Worm (Caenorhabditis elegans) whole organism, L1 larva: ENCODE data around the gene F07C3.2.

Experiments
- aha-1 ChIP-seq: fragments of 150-350 bp; optimal IDR thresholded peaks from 2 replicates; lab custom pipeline; 2014; ENCODE audit warnings: missing biosample characterization, missing genetic modification characterization
- aly-2 ChIP-seq: fragments of 150-350 bp; optimal IDR thresholded peaks from 2 replicates; lab custom pipeline; 2014; ENCODE audit warnings: missing biosample characterization, missing genetic modification characterization
- blmp-1 ChIP-seq: fragments of 150-350 bp; optimal IDR thresholded peaks from 2 replicates; lab custom pipeline; 2014; ENCODE audit warnings: missing biosample characterization, missing genetic modification characterization
- ceh-63 ChIP-seq: fragments of 200-800 bp; sonication (Bioruptor generic); optimal IDR thresholded peaks from 2 replicates; lab custom pipeline; 2018; ENCODE audit warnings: mild to moderate bottlenecking, missing genetic modification characterization, missing compliant biosample characterization
- ceh-82 ChIP-seq, 3 experiments: fragments of 150-350 bp in 1 of 3; sonication (generic microtip) in 2 of 3; optimal IDR thresholded peaks; 2 replicates each; lab custom pipeline; 2014 to 2017; ENCODE audit warnings: missing biosample characterization in 3 of 3, missing genetic modification characterization in 3 of 3
- ces-1 ChIP-seq: fragments of 150-350 bp; optimal IDR thresholded peaks from 2 replicates; lab custom pipeline; 2014; ENCODE audit warnings: missing biosample characterization, missing genetic modification reagents, missing genetic modification characterization
- dpl-1 ChIP-seq, 3 experiments: fragments of 150-350 bp in 2 of 3; sonication (generic microtip) in 1 of 3; optimal IDR thresholded peaks; 2 replicates each; lab custom pipeline; 2014 to 2017; ENCODE audit warnings: missing biosample characterization in 3 of 3, missing genetic modification characterization in 3 of 3, missing genetic modification reagents in 3 of 3
- efl-1 ChIP-seq, 4 experiments: fragments of 150-350 bp; optimal IDR thresholded peaks in 3 of 4; peaks in 1 of 4; 1 replicate in 1 of 4; 2 replicates in 3 of 4; lab custom pipeline; 2014; ENCODE audit warnings: missing biosample characterization in 2 of 4, missing genetic modification characterization in 2 of 4, missing genetic modification reagents in 2 of 4
- efl-3 ChIP-seq: fragments of 200-800 bp; sonication (Bioruptor generic); optimal IDR thresholded peaks from 2 replicates; lab custom pipeline; 2018; ENCODE audit warnings: mild to moderate bottlenecking, missing genetic modification characterization, missing compliant biosample characterization
- egl-13 ChIP-seq: sonication (generic microtip); optimal IDR thresholded peaks from 2 replicates; lab custom pipeline; 2016; ENCODE audit warnings: missing genotype, missing genetic modification reagents, missing genetic modification characterization, missing compliant biosample characterization
- ets-5 ChIP-seq: fragments of 200-800 bp; sonication (Bioruptor generic); IDR thresholded peaks from 2 replicates; pipeline ENCODE4 v1.3.6; 2022; ENCODE audit warnings: missing genetic modification characterization, missing compliant biosample characterization
- hlh-4 ChIP-seq: sonication (generic microtip); optimal IDR thresholded peaks from 2 replicates; lab custom pipeline; 2016; ENCODE audit warnings: mild to moderate bottlenecking, missing genetic modification characterization, missing compliant biosample characterization
- lin-13 ChIP-seq: fragments of 150-350 bp; optimal IDR thresholded peaks from 2 replicates; lab custom pipeline; 2014; ENCODE audit warnings: missing biosample characterization, missing genetic modification reagents, missing genetic modification characterization
- lin-15B ChIP-seq: fragments of 150-350 bp; sonication (generic microtip); optimal IDR thresholded peaks from 3 replicates; lab custom pipeline; 2014; ENCODE audit warnings: missing biosample characterization, missing genetic modification characterization
- lin-35 ChIP-seq, 2 experiments: fragments of 150-350 bp; optimal IDR thresholded peaks; 2 replicates each; lab custom pipeline; 2014; ENCODE audit warnings: missing biosample characterization in 2 of 2, missing genetic modification characterization in 2 of 2, missing genetic modification reagents in 2 of 2
- lin-39 ChIP-seq: fragments of 150-350 bp; optimal IDR thresholded peaks from 2 replicates; lab custom pipeline; 2014; ENCODE audit warnings: missing biosample characterization, missing genetic modification reagents, missing genetic modification characterization
- lsy-2 ChIP-seq, 2 experiments: fragments of 150-350 bp; optimal IDR thresholded peaks; 2 replicates each; lab custom pipeline; 2014; ENCODE audit warnings: missing biosample characterization in 2 of 2, missing genetic modification characterization in 2 of 2
- mdl-1 ChIP-seq, 2 experiments: fragments of 150-350 bp; optimal IDR thresholded peaks; 2 replicates each; lab custom pipeline; 2014 to 2017; ENCODE audit warnings: missing biosample characterization in 2 of 2, missing genetic modification characterization in 2 of 2, inconsistent platforms in 1 of 2
- nhr-28 ChIP-seq: fragments of 150-350 bp; optimal IDR thresholded peaks from 2 replicates; lab custom pipeline; 2014; ENCODE audit warnings: missing biosample characterization, missing genetic modification characterization
- nhr-47 ChIP-seq: sonication (generic microtip); optimal IDR thresholded peaks from 2 replicates; lab custom pipeline; 2016; ENCODE audit warnings: mild to moderate bottlenecking, missing genetic modification characterization, moderate library complexity, missing compliant biosample characterization
- nhr-71 ChIP-seq: sonication (generic microtip); optimal IDR thresholded peaks from 2 replicates; lab custom pipeline; 2016; ENCODE audit warnings: mild to moderate bottlenecking, missing genetic modification characterization, moderate library complexity, missing compliant biosample characterization
- nhr-77 ChIP-seq: fragments of 150-350 bp; optimal IDR thresholded peaks from 2 replicates; lab custom pipeline; 2014; ENCODE audit warnings: missing biosample characterization, missing genetic modification characterization
- nhr-84 ChIP-seq: sonication (generic microtip); optimal IDR thresholded peaks from 2 replicates; lab custom pipeline; 2017; ENCODE audit warnings: missing biosample characterization, missing genetic modification characterization
- pqm-1 ChIP-seq: sonication (generic microtip); optimal IDR thresholded peaks from 3 replicates; lab custom pipeline; 2017; ENCODE audit warnings: missing biosample characterization, missing genetic modification characterization
- rnt-1 ChIP-seq: sonication (generic microtip); optimal IDR thresholded peaks from 2 replicates; lab custom pipeline; 2016; ENCODE audit warnings: mild to moderate bottlenecking, missing genetic modification characterization, moderate library complexity, missing compliant biosample characterization
- swsn-7 ChIP-seq: sonication (generic microtip); optimal IDR thresholded peaks from 2 replicates; lab custom pipeline; 2016; ENCODE audit warnings: missing genetic modification characterization, missing compliant biosample characterization
- tbx-2 ChIP-seq: sonication (generic microtip); optimal IDR thresholded peaks from 2 replicates; lab custom pipeline; 2016; ENCODE audit warnings: missing genetic modification characterization, missing compliant biosample characterization
- tlp-1 ChIP-seq: fragments of 150-350 bp; optimal IDR thresholded peaks from 2 replicates; lab custom pipeline; 2014; ENCODE audit warnings: missing biosample characterization, missing genetic modification characterization
- unc-62 ChIP-seq: fragments of 150-350 bp; optimal IDR thresholded peaks from 2 replicates; lab custom pipeline; 2014; ENCODE audit warnings: missing biosample characterization, missing genetic modification reagents, missing genetic modification characterization
- zag-1 ChIP-seq: fragments of 150-350 bp; optimal IDR thresholded peaks from 2 replicates; lab custom pipeline; 2014; ENCODE audit warnings: missing biosample characterization, missing genetic modification characterization

Gene F07C3.2

DNA sequence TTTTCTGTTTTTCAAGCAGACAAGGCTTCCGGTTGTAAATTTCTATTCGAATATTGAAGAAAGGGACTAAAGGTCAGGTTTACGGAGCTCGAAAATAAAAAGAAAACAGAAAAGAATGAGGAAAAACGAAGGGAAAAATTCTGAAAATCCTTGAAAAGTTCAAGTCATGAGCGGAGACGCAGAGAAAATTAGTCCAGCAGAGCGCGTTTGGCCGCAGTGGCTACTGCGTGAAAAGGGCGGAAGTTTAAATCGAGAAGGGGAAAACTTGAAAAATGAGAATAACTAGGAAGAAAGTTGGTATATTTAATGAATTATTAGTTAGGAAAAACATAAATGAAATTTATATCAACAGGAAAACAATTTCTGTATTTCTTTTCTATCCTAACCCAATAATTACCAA is 5.5 kb upstream of the F07C3.2 start (continued):
- TF ChIP-seq egl-13 (no peak), ets-5 (GFP tag; lab: Robert Waterston, UW) (no peak), nhr-77 (peak; percentile 19), lin-35 (GFP tag; optimal IDR thresholded peaks at IDR 0.05; lab: Kevin White, UChicago) (peak; percentile 87 to 95), zag-1 (tag; lab: Kevin White, UChicago) (no peak), efl-3 (GFP tag; lab: Kevin White, UChicago) (no peak), nhr-47 (tag; lab: Kevin White, UChicago) (peak; percentile 50), dpl-1 (GFP tag; optimal IDR thresholded peaks at IDR 0.05; lab: Kevin White, UChicago) (peak; percentile 76 to 89 (median 86)), lsy-2 (tag; optimal IDR thresholded peaks at IDR 0.05; lab: Kevin White, UChicago) (peak; percentile 36 to 74)
- TF ChIP-seq, all 84 proteins: peak for 26

DNA sequence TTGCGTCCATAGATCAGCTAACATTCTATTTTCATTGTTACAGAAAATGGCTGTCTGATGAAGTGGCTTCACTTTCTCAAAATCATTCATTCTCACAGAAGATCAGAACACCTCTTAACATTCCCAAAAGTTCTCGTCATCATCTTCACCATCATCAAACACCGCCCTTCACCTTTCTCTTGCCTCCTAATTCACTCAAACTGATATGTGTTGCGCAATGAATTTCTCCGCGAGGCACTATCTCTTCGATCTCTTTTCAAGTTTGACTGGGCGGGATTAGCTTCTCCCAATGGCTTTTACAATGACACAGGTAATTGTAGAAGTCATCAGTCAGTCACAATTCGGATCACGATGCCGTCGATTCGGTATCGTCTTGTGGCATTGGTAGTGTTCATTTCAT is 4.3 kb upstream of the F07C3.2 start, which contains the start of gene grd-6:
Gene grd-6 (plus strand): TSS at position 301 of the 400 bp plus-strand sequence.
- peak; percentile 54 for TF ChIP-seq blmp-1 (tag; lab: Kevin White, UChicago)
- TF ChIP-seq aly-2 (tag; lab: Kevin White, UChicago): no peak
- no peak for TF ChIP-seq ceh-82 (tag; optimal IDR thresholded peaks at IDR 0.05; lab: Kevin White, UChicago)
- TF ChIP-seq, all 84 proteins: peak for 1

DNA sequence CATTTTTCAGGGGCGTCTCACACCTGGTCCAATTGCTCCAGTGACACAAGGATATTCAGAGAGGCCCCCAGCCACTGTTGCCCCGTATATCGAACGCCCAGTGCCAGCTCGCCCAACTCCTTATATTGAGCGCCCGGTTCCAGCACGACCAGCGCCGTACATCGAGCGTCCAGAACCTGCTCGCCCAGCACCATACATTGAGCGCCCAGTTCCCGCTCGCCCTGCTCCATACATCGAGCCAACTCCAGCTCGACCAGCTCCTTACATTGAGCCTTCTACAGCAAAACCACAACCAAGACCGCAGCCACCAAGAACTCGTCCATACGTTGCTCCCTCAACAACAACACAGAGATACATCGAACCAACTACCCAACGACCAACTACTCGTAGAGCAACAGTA is 3.1 kb upstream of the F07C3.2 start:
- TF ChIP-seq mdl-1 (tag; optimal IDR thresholded peaks at IDR 0.05; lab: Kevin White, UChicago): no peak
- no peak for TF ChIP-seq pqm-1 (tag; lab: Kevin White, UChicago)
- TF ChIP-seq efl-1 (optimal IDR thresholded peaks at IDR 0.05; lab: Kevin White, UChicago): no peak
- TF ChIP-seq efl-1 (GFP tag; optimal IDR thresholded peaks at IDR 0.05 in 1 of 2; lab: Kevin White, UChicago): peak in 1 of 2 experiments; percentile 28
- TF ChIP-seq, all 84 proteins: peak for 1

DNA sequence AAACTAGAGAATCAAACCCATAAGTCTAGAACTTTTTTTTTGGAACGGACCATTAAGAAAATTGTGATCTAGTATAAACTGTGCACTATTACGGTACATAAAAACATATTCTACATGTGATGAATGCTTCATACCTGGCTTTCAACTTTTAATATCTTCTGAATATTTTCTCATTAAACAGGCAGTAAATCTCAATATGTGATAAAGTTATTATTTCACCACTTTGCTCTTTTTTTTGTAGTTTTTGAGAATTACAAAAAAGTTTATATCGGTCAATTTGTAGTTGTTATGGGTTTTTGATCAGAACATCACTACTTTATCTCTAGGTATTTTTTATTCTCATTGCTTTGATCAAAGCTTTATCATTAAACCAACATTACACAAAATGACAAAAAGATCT is 1.5 kb upstream of the F07C3.2 start:
- no peak for TF ChIP-seq aha-1
- TF ChIP-seq dpl-1 (GFP tag; optimal IDR thresholded peaks at IDR 0.05; lab: Kevin White, UChicago): no peak
- TF ChIP-seq nhr-84: no peak
- no peak for TF ChIP-seq swsn-7 (tag; lab: Kevin White, UChicago)
- TF ChIP-seq tbx-2 (tag; lab: Kevin White, UChicago): no peak

DNA sequence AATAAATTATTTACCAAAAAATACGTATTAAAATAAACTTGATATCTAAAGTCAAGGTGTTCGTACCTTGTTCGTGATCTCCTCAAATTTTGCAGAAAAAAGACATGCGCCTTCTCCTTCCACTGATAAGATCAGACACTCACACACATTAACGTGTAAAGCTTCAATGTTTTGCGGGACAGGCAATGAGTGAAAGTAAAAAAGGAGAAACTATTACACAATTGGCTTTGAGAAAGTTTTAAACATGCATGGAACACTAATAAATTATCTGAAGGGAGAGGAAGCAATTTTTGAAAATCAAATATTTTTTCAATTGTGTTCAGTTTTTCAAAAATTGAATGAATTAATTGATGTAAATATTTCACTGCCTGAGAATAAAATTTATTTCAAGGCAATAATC is 913 bp upstream of the F07C3.2 start:
- TF ChIP-seq blmp-1 (tag; lab: Kevin White, UChicago) (peak; percentile 90), ces-1 (GFP tag; lab: Kevin White, UChicago) (no peak), egl-13 (no peak)

ce11 chrV:9232296-9232695 is 6.4 kb downstream of the F07C3.2 start, which contains the start of gene F07C3.3:
TSS of gene F07C3.3 (minus strand) at chrV:9232396.
- TF ChIP-seq nhr-71: no peak
- TF ChIP-seq rnt-1 (tag; lab: Kevin White, UChicago): no peak
- TF ChIP-seq swsn-7 (tag; lab: Kevin White, UChicago): no peak
- TF ChIP-seq lin-13: no peak
- TF ChIP-seq efl-1 (optimal IDR thresholded peaks at IDR 0.05; lab: Kevin White, UChicago): no peak
- no peak for TF ChIP-seq efl-1 (GFP tag; optimal IDR thresholded peaks at IDR 0.05 in 1 of 2; lab: Kevin White, UChicago)
- no peak for TF ChIP-seq nhr-28 (tag; lab: Kevin White, UChicago)
- TF ChIP-seq aly-2 (tag; lab: Kevin White, UChicago): no peak
- TF ChIP-seq unc-62 (GFP tag; lab: Kevin White, UChicago): no peak
- TF ChIP-seq hlh-4: no peak
- no peak for TF ChIP-seq pqm-1 (tag; lab: Kevin White, UChicago)
- no peak for TF ChIP-seq tlp-1 (tag; lab: Kevin White, UChicago)
- TF ChIP-seq lin-39 (tag; lab: Kevin White, UChicago): no peak
- no peak for TF ChIP-seq lin-15B (tag; lab: Kevin White, UChicago)
- TF ChIP-seq ceh-63 (GFP tag; lab: Kevin White, UChicago): no peak
